Fruit fly (Drosophila melanogaster) whole organism, wandering third instar larva: ENCODE data around the gene CG31178.

Experiments used
- CG32264 ChIP-seq: fragments of 200-800 bp; sonication (Bioruptor generic); optimal IDR thresholded peaks from 2 replicates; lab custom pipeline; 2016; ENCODE audit warnings: missing biosample characterization, missing genetic modification characterization
- CG9705 ChIP-seq: fragments of 200-800 bp; sonication (Bioruptor generic); optimal IDR thresholded peaks from 2 replicates; lab custom pipeline; 2018; ENCODE audit warnings: missing biosample characterization, mild to moderate bottlenecking, missing genetic modification characterization
- Dfd ChIP-seq: fragments of >200 bp; optimal IDR thresholded peaks from 2 replicates; lab custom pipeline; 2017; ENCODE audit warnings: missing biosample characterization, missing genetic modification characterization
- Dif ChIP-seq: fragments of 200-275, 200-300 bp; sonication (Bioruptor generic); optimal IDR thresholded peaks from 2 replicates; lab custom pipeline; 2018; ENCODE audit warnings: missing biosample characterization, missing genetic modification characterization; ENCODE audit not compliant: partially characterized antibody
- GATAd ChIP-seq: sonication (Bioruptor generic); optimal IDR thresholded peaks from 2 replicates; lab custom pipeline; 2016; ENCODE audit warnings: missing biosample characterization, missing genetic modification characterization
- HLH106 ChIP-seq: fragments of 200-800 bp; optimal IDR thresholded peaks from 3 replicates; lab custom pipeline; 2019; ENCODE audit warnings: missing biosample characterization, mild to moderate bottlenecking, missing genetic modification characterization, moderate library complexity
- Hnf4 ChIP-seq: fragments of 200-800 bp; sonication (Bioruptor generic); optimal IDR thresholded peaks from 2 replicates; lab custom pipeline; 2016; ENCODE audit warnings: missing biosample characterization, mild to moderate bottlenecking, missing genetic modification characterization
- Hr78 ChIP-seq: fragments of >200 bp; optimal IDR thresholded peaks from 2 replicates; lab custom pipeline; 2017; ENCODE audit warnings: missing biosample characterization, missing genetic modification characterization
- Hr83 ChIP-seq: fragments of 200-300 bp; sonication (Bioruptor generic); optimal IDR thresholded peaks from 2 replicates; lab custom pipeline; 2016; ENCODE audit warnings: missing biosample characterization, mild to moderate bottlenecking, missing genetic modification characterization, moderate library complexity; ENCODE audit not compliant: poor library complexity, severe bottlenecking
- Mio ChIP-seq: sonication (Bioruptor generic); optimal IDR thresholded peaks from 2 replicates; lab custom pipeline; 2016; ENCODE audit warnings: missing biosample characterization, missing genetic modification characterization
- Myc ChIP-seq: fragments of >200 bp; optimal IDR thresholded peaks from 2 replicates; lab custom pipeline; 2017
- OdsH ChIP-seq: fragments of 200-800 bp; sonication (Bioruptor generic); optimal IDR thresholded peaks from 2 replicates; lab custom pipeline; 2016; ENCODE audit warnings: missing biosample characterization, mild to moderate bottlenecking, missing genetic modification characterization
- Rel ChIP-seq, 2 experiments: fragments of 200-800 bp; sonication (Bioruptor generic) in 1 of 2; optimal IDR thresholded peaks; 2 replicates in 1 of 2; 3 replicates in 1 of 2; lab custom pipeline; 2016 to 2019; ENCODE audit warnings: mild to moderate bottlenecking in 2 of 2, missing biosample characterization in 2 of 2, missing genetic modification characterization in 2 of 2, moderate library complexity in 1 of 2
- Sp1 ChIP-seq: fragments of 200-800 bp; sonication (Bioruptor generic); optimal IDR thresholded peaks from 3 replicates; lab custom pipeline; 2019; ENCODE audit warnings: missing biosample characterization, mild to moderate bottlenecking, missing genetic modification characterization, moderate library complexity
- Vsx2 ChIP-seq: fragments of 200-300, 225-300 bp; sonication (Bioruptor generic); optimal IDR thresholded peaks from 2 replicates; lab custom pipeline; 2018; ENCODE audit warnings: missing biosample characterization, missing genetic modification characterization; ENCODE audit not compliant: partially characterized antibody
- brk ChIP-seq: fragments of 200-800 bp; sonication (Bioruptor generic); optimal IDR thresholded peaks from 2 replicates; lab custom pipeline; 2016; ENCODE audit warnings: missing biosample characterization, mild to moderate bottlenecking, missing genetic modification characterization
- dl ChIP-seq, 2 experiments: fragments of 175-275, 200-275 bp in 1 of 2; fragments of 200-275 bp in 1 of 2; sonication (Bioruptor generic); optimal IDR thresholded peaks; lab custom pipeline; 2018; ENCODE audit warnings: mild to moderate bottlenecking in 2 of 2, missing biosample characterization in 2 of 2, missing genetic modification characterization in 2 of 2, moderate library complexity in 2 of 2; ENCODE audit not compliant: partially characterized antibody in 2 of 2, insufficient read depth in 1 of 2
- dmrt93B ChIP-seq: fragments of 200-800 bp; sonication (Bioruptor generic); optimal IDR thresholded peaks from 2 replicates; lab custom pipeline; 2018; ENCODE audit warnings: missing biosample characterization, mild to moderate bottlenecking, missing genetic modification characterization
- dsf ChIP-seq: sonication (Bioruptor generic); optimal IDR thresholded peaks from 2 replicates; lab custom pipeline; 2016; ENCODE audit warnings: missing biosample characterization, missing genetic modification characterization, borderline replicate concordance
- ey ChIP-seq: fragments of 200-800 bp; sonication (Bioruptor generic); optimal IDR thresholded peaks from 2 replicates; lab custom pipeline; 2016; ENCODE audit warnings: missing biosample characterization, missing genetic modification characterization
- foxo ChIP-seq, 2 experiments: fragments of 200-800 bp; sonication (Bioruptor generic); optimal IDR thresholded peaks; 2 replicates in 1 of 2; 3 replicates in 1 of 2; lab custom pipeline; 2016 to 2017; ENCODE audit warnings: missing biosample characterization in 2 of 2, missing genetic modification characterization in 2 of 2
- h ChIP-seq: fragments of 200-800 bp; sonication (Bioruptor generic); optimal IDR thresholded peaks from 3 replicates; lab custom pipeline; 2016; ENCODE audit warnings: missing biosample characterization, mild to moderate bottlenecking, missing genetic modification characterization
- jim ChIP-seq: fragments of 175-275, 200-325 bp; sonication (Bioruptor generic); optimal IDR thresholded peaks from 2 replicates; lab custom pipeline; 2016; ENCODE audit warnings: missing biosample characterization, mild to moderate bottlenecking, missing genetic modification characterization
- lola ChIP-seq: fragments of >200 bp; optimal IDR thresholded peaks from 2 replicates; lab custom pipeline; 2017; ENCODE audit warnings: missing biosample characterization, missing genetic modification characterization
- rgr ChIP-seq: fragments of 200-800 bp; sonication (Bioruptor generic); optimal IDR thresholded peaks from 3 replicates; lab custom pipeline; 2016; ENCODE audit warnings: missing biosample characterization, mild to moderate bottlenecking, missing genetic modification characterization
- sv ChIP-seq: fragments of 200-800 bp; sonication (Bioruptor generic); optimal IDR thresholded peaks from 3 replicates; lab custom pipeline; 2016; ENCODE audit warnings: missing biosample characterization, missing genetic modification characterization
- tai ChIP-seq: sonication (Bioruptor generic); optimal IDR thresholded peaks from 2 replicates; lab custom pipeline; 2016; ENCODE audit warnings: missing biosample characterization, missing genetic modification characterization

Gene CG31178

DNA sequence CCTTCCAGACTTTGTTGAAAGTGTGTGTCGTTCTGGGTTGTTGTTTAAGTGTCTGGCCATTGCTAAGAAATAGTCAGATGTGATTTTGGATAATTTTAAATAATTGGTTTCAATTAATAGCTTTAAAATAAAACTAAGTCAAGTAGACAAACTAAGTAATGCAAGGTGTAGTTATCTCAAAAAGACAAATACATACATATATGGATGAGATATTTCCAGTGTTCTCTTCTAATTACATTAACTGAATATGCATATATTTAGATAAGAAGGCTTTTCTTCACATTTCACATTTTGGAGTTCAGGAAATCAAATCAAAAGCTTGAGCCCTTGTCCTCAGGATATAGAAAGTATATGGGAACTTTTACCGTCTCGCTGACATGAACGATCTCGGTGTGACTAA is 4.1 kb downstream of the CG31178 start, which contains the start of gene P5CDh2:
Gene P5CDh2, plus strand, starts transcription at position 301 of the 400 bp plus-strand sequence.
- no peak for TF ChIP-seq Myc (lab: Kevin White, UChicago)
- no peak for TF ChIP-seq dmrt93B (GFP tag; lab: Kevin White, UChicago)
- no peak for TF ChIP-seq Hr78 (GFP tag; lab: Kevin White, UChicago)
- TF ChIP-seq HLH106 (tag; lab: Kevin White, UChicago) = no peak
- no peak for TF ChIP-seq dsf (GFP tag; lab: Kevin White, UChicago)
- no peak for TF ChIP-seq Dif (GFP tag; lab: Kevin White, UChicago)

DNA sequence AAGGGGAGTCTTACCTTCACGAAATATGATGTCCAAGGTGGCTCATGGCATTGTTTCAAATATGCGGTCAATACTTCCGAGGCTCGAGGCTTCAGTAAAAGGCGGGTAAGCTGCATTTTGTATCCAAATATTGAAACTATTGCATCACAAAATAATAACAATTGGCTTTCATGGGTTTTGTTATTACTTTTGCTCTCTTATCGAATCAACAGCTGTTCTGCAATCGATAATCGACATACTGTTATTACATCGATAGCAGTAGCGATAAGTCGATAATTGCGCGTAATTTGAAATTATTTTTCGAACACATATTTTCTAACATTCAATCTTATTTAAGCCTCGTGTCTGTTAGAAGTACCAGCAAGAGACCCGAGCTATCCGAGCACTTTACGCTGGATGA is 4.9 kb downstream of the CG31178 start, which contains the start of gene CG34148:
Gene CG34148, minus strand, starts transcription at position 214 of the 400 bp plus-strand sequence.
- TF ChIP-seq jim (GFP tag; lab: Kevin White, UChicago) (no peak), ey (GFP tag; lab: Kevin White, UChicago) (no peak), OdsH (GFP tag; lab: Kevin White, UChicago) (no peak), CG9705 (GFP tag; lab: Kevin White, UChicago) (no peak), foxo (GFP tag; optimal IDR thresholded peaks at IDR 0.05; lab: Kevin White, UChicago) (no peak), sv (GFP tag; lab: Kevin White, UChicago) (no peak), Hnf4 (no peak), Dif (GFP tag; lab: Kevin White, UChicago) (no peak), GATAd (GFP tag; lab: Kevin White, UChicago) (no peak), dl (GFP tag; optimal IDR thresholded peaks at IDR 0.05; lab: Kevin White, UChicago; ENCODE audit: insufficient read depth in 1 of 2, partially characterized antibody in 2 of 2) (no peak), Hr83 (GFP tag; lab: Kevin White, UChicago) (no peak)

DNA sequence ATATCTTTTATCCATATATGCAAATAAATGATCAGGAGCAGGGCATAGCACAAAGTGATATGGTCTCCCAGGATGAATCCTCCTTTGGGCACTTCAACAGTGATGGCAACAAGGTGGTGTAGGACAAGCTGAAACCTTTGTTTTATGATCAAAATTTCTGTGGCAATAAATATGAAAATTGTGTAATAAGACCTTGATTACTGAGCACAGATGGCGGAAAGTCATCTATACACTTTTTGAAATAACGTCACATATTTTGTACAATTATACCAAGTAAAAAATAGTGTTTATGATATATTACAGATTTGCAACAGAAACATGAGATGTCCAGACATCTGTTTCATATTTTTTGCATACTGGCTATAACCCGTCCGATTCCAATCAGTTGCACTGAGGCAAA is 7.0 kb downstream of the CG31178 start, which contains the start of gene CG31465:
Gene CG31465, plus strand, starts transcription at position 301 of the 400 bp plus-strand sequence.
- TF ChIP-seq dmrt93B (GFP tag; lab: Kevin White, UChicago) (no peak), HLH106 (tag; lab: Kevin White, UChicago) (no peak), h (GFP tag; lab: Kevin White, UChicago) (no peak)

DNA sequence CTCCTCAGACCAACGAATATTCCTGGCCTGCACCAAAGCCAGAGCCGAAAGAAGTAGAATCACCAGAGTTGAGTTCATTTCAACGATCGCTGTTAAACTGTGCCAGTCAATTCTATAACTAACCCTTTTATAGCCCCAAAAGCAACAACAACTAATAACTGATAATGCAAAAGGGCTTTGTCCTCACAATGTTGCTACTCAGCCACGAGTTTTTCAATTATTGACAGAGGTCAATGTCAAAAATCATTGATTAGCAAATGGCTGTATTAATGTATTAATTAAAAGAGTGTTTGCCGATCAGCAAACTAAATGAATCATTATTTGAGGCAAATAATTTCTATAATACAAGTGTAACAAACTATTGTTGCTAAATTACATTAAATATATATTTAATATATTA is 10.8 kb downstream of the CG31178 start, which contains the start of gene fit:
Gene fit, minus strand, starts transcription at position 101 of the 400 bp plus-strand sequence.
- TF ChIP-seq Hr83 (GFP tag; lab: Kevin White, UChicago) (no peak), HLH106 (tag; lab: Kevin White, UChicago) (no peak), OdsH (GFP tag; lab: Kevin White, UChicago) (no peak), Sp1 (GFP tag; lab: Kevin White, UChicago) (no peak), lola (GFP tag; lab: Kevin White, UChicago) (no peak), Dif (GFP tag; lab: Kevin White, UChicago) (no peak), Dfd (GFP tag; lab: Kevin White, UChicago) (no peak)

DNA sequence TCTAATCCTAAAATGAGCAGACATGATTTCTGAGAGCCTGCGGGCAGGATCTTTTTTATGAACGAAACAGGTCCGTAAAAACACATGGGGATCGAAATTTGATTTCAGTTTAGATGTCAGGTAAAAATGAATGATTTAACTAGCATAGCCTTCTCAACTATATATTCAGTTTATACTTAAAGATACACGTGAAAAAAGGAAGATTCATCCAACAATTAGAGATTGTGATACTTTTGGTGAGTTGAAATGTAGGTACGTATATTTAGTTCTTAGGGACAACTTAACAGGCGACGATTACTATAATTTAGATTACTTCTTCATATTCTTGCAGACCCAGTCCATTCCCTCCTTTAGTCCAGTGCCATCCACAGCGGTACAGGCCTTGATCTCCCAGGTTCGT is 11.9 kb downstream of the CG31178 start, which contains the start of gene CG17819:
Gene CG17819, minus strand, starts transcription at position 101 of the 400 bp plus-strand sequence.
- TF ChIP-seq Dif (GFP tag; lab: Kevin White, UChicago) (no peak), Hr83 (GFP tag; lab: Kevin White, UChicago) (no peak), tai (no peak), rgr (GFP tag; lab: Kevin White, UChicago) (no peak)

DNA sequence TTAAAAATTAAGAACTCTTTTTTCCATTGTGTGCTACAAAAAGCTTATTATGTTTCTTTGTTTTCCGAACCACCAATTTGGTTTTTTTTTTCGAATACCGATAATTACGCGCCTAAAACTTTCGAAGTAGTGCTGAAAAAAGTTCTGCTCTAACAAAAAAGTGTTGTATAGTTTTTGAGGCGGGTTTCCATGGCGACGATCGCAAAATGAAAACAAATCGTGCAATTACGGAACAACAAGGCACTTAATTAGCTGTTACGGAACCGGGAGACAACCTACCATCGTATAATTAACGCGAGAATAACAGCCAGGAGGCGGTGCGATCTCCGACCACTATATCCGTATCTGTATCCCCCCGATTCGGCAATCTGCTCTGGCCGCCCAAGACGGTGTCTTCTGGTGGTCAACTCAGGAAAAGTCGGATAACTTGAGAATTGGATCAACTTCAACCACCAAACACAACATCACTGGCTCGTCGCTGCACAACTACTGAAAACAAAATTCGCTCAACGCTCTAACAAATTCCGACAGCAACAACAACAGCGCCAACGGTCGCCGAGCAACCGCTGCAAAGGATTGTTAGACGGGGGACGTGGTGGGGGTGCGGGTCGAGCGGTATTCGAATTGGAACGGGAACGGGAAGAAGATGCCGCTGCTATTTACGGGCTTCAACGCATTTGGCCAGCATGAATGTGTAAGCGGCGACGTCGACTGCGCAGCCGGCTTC is 13.5 kb downstream of the CG31178 start, which contains the start of the genes CG6678 and dnd:
Gene CG6678, plus strand, starts transcription at position 169 of the 727 bp plus-strand sequence.
Gene dnd, minus strand, starts transcription at position 495 of the 727 bp plus-strand sequence.
- TF ChIP-seq Vsx2 (GFP tag; lab: Kevin White, UChicago) (peak; percentile 80), dmrt93B (GFP tag; lab: Kevin White, UChicago) (no peak), tai (no peak), Mio (no peak), jim (GFP tag; lab: Kevin White, UChicago) (no peak), brk (GFP tag; lab: Kevin White, UChicago) (no peak), Rel (GFP tag; optimal IDR thresholded peaks at IDR 0.05; lab: Kevin White, UChicago) (no peak), Rel (tag; optimal IDR thresholded peaks at IDR 0.05; lab: Kevin White, UChicago) (no peak), Hnf4 (peak; percentile 24), CG32264 (GFP tag; lab: Kevin White, UChicago) (no peak), Dif (GFP tag; lab: Kevin White, UChicago) (no peak), dsf (GFP tag; lab: Kevin White, UChicago) (no peak), sv (GFP tag; lab: Kevin White, UChicago) (no peak), dl (GFP tag; optimal IDR thresholded peaks at IDR 0.05; lab: Kevin White, UChicago; ENCODE audit: insufficient read depth in 1 of 2, partially characterized antibody in 2 of 2) (no peak), lola (GFP tag; lab: Kevin White, UChicago) (no peak)
- TF ChIP-seq, all 38 proteins: peak for 2
